Worm (Caenorhabditis elegans) whole organism, young adult: Measurements from ENCODE around the gene D1014.6.

ENCODE experiments used
- B0035.1 ChIP-seq: sonication (generic microtip); optimal IDR thresholded peaks from 2 replicates; lab custom pipeline; 2016; ENCODE audit warnings: missing genetic modification characterization, mild to moderate bottlenecking, missing compliant biosample characterization, missing genotype, missing genetic modification reagents
- F23B12.7 ChIP-seq: sonication (generic microtip); optimal IDR thresholded peaks from 2 replicates; lab custom pipeline; 2017; ENCODE audit warnings: missing genetic modification characterization, mild to moderate bottlenecking, missing compliant biosample characterization, antibody characterized with exemption, moderate library complexity; ENCODE audit not compliant: insufficient read depth
- F57C9.4 ChIP-seq: sonication (generic microtip); optimal IDR thresholded peaks from 2 replicates; lab custom pipeline; 2017; ENCODE audit warnings: mild to moderate bottlenecking, missing genetic modification characterization, missing compliant biosample characterization
- Y56A3A.18 ChIP-seq: fragments of 200-800 bp; sonication (Bioruptor generic); IDR thresholded peaks from 2 replicates; pipeline ENCODE4 v1.3.6; 2022; ENCODE audit warnings: missing genetic modification reagents, missing genetic modification characterization, missing compliant biosample characterization
- Y95B8A.8 ChIP-seq: fragments of 200-800 bp; sonication (Bioruptor generic); IDR thresholded peaks from 2 replicates; pipeline ENCODE4 v1.3.6; 2022; ENCODE audit warnings: missing genetic modification reagents, missing genetic modification characterization, missing compliant biosample characterization
- attf-6 ChIP-seq: fragments of 200-800 bp; sonication (Bioruptor generic); IDR thresholded peaks from 2 replicates; pipeline ENCODE4 v1.3.6; 2022; ENCODE audit warnings: missing genetic modification reagents, missing genetic modification characterization, missing compliant biosample characterization
- cebp-1 ChIP-seq, 2 experiments: fragments of 200-800 bp in 1 of 2; sonication (Bioruptor generic) in 1 of 2; sonication (generic microtip) in 1 of 2; IDR thresholded peaks in 1 of 2; optimal IDR thresholded peaks in 1 of 2; 2 replicates each; pipeline versions ENCODE4 v1.3.6 to Lab custom; 2017 to 2022; ENCODE audit warnings: missing compliant biosample characterization in 2 of 2, missing genetic modification characterization in 2 of 2, mild to moderate bottlenecking in 1 of 2, missing genetic modification reagents in 1 of 2, moderate library complexity in 1 of 2
- ceh-100 ChIP-seq: fragments of 200-800 bp; sonication (Bioruptor generic); IDR thresholded peaks from 2 replicates; pipeline ENCODE4 v1.3.6; 2022; ENCODE audit warnings: missing genetic modification reagents, missing genetic modification characterization, missing compliant biosample characterization
- ceh-27 ChIP-seq: fragments of 200-800 bp; sonication (Bioruptor generic); optimal IDR thresholded peaks from 2 replicates; lab custom pipeline; 2018; ENCODE audit warnings: mild to moderate bottlenecking, missing genetic modification characterization, moderate library complexity, missing compliant biosample characterization
- chd-7 ChIP-seq: sonication (generic microtip); optimal IDR thresholded peaks from 2 replicates; lab custom pipeline; 2016; ENCODE audit warnings: mild to moderate bottlenecking, missing genetic modification characterization, moderate library complexity, missing compliant biosample characterization
- dox-1 ChIP-seq: fragments of 200-800 bp; sonication (Bioruptor generic); IDR thresholded peaks from 2 replicates; pipeline ENCODE4 v1.3.6; 2022; ENCODE audit warnings: missing genetic modification reagents, missing genetic modification characterization, missing compliant biosample characterization
- dpff-1 ChIP-seq: sonication (generic microtip); optimal IDR thresholded peaks from 2 replicates; lab custom pipeline; 2017; ENCODE audit warnings: mild to moderate bottlenecking, missing genetic modification characterization, missing compliant biosample characterization
- dpl-1 ChIP-seq: fragments of 150-350 bp; optimal IDR thresholded peaks from 2 replicates; lab custom pipeline; 2014; ENCODE audit warnings: missing biosample characterization, missing genetic modification reagents, missing genetic modification characterization
- efl-1 ChIP-seq: fragments of 150-350 bp; optimal IDR thresholded peaks from 2 replicates; lab custom pipeline; 2014; ENCODE audit warnings: missing biosample characterization, missing genetic modification reagents, missing genetic modification characterization
- him-1 ChIP-seq: sonication (generic microtip); optimal IDR thresholded peaks from 2 replicates; lab custom pipeline; 2016; ENCODE audit warnings: missing genotype, missing genetic modification reagents, missing genetic modification characterization, missing compliant biosample characterization
- hlh-12 ChIP-seq: sonication (generic microtip); optimal IDR thresholded peaks from 2 replicates; lab custom pipeline; 2016; ENCODE audit warnings: missing genetic modification characterization, missing compliant biosample characterization
- hmg-20 ChIP-seq: fragments of 200-800 bp; sonication (Bioruptor generic); IDR thresholded peaks from 2 replicates; pipeline ENCODE4 v1.3.6; 2022; ENCODE audit warnings: missing genetic modification reagents, missing genetic modification characterization, missing compliant biosample characterization
- hsf-1 ChIP-seq: fragments of 200-800 bp; sonication (Bioruptor generic); IDR thresholded peaks from 2 replicates; pipeline ENCODE4 v1.3.6; 2022; ENCODE audit warnings: missing genetic modification reagents, missing genetic modification characterization, missing compliant biosample characterization
- lag-1 ChIP-seq: fragments of 200-800 bp; sonication (Bioruptor generic); IDR thresholded peaks from 2 replicates; pipeline ENCODE4 v1.3.6; 2022; ENCODE audit warnings: missing genetic modification reagents, missing genetic modification characterization, missing compliant biosample characterization
- let-607 ChIP-seq, 2 experiments: fragments of 200-800 bp in 1 of 2; sonication (Bioruptor generic) in 1 of 2; sonication (generic microtip) in 1 of 2; optimal IDR thresholded peaks; 2 replicates each; lab custom pipeline; 2016 to 2018; ENCODE audit warnings: mild to moderate bottlenecking in 2 of 2, missing compliant biosample characterization in 2 of 2, missing genetic modification characterization in 2 of 2, moderate library complexity in 2 of 2, missing genotype in 1 of 2
- lin-26 ChIP-seq: fragments of 200-800 bp; sonication (Bioruptor generic); IDR thresholded peaks from 2 replicates; pipeline ENCODE4 v1.3.6; 2022; ENCODE audit warnings: missing genetic modification reagents, missing genetic modification characterization, missing compliant biosample characterization
- madf-3 ChIP-seq: fragments of 200-800 bp; sonication (Bioruptor generic); IDR thresholded peaks from 2 replicates; pipeline ENCODE4 v1.3.6; 2022; ENCODE audit warnings: missing genetic modification reagents, missing genetic modification characterization, missing compliant biosample characterization
- madf-6 ChIP-seq: fragments of 200-800 bp; sonication (Bioruptor generic); IDR thresholded peaks from 2 replicates; pipeline ENCODE4 v1.3.6; 2022; ENCODE audit warnings: missing genetic modification reagents, missing genetic modification characterization, missing compliant biosample characterization
- nfyb-1 ChIP-seq: fragments of 200-800 bp; sonication (Bioruptor generic); IDR thresholded peaks from 2 replicates; pipeline ENCODE4 v1.3.6; 2022; ENCODE audit warnings: missing genetic modification reagents, missing genetic modification characterization, missing compliant biosample characterization
- nhr-120 ChIP-seq: fragments of 200-800 bp; sonication (Bioruptor generic); IDR thresholded peaks from 2 replicates; pipeline ENCODE4 v1.3.6; 2022; ENCODE audit warnings: missing genetic modification characterization, missing compliant biosample characterization
- pbrm-1 ChIP-seq: fragments of 200-800 bp; sonication (Bioruptor generic); IDR thresholded peaks from 2 replicates; pipeline ENCODE4 v1.3.6; 2022; ENCODE audit warnings: missing genetic modification reagents, missing genetic modification characterization, missing compliant biosample characterization
- rcor-1 ChIP-seq: fragments of 200-800 bp; sonication (Bioruptor generic); IDR thresholded peaks from 2 replicates; pipeline ENCODE4 v1.3.6; 2022; ENCODE audit warnings: missing genetic modification reagents, missing genetic modification characterization, missing compliant biosample characterization
- snpc-3.4 ChIP-seq: sonication (generic microtip); optimal IDR thresholded peaks from 2 replicates; lab custom pipeline; 2017; ENCODE audit warnings: missing genetic modification characterization, mild to moderate bottlenecking, missing compliant biosample characterization, antibody characterized with exemption, moderate library complexity, missing genotype, missing genetic modification reagents
- snpc-4 ChIP-seq, 5 experiments: fragments of 150-350 bp in 1 of 5; sonication (generic microtip) in 4 of 5; optimal IDR thresholded peaks; 2 replicates each; lab custom pipeline; 2014 to 2018; ENCODE audit warnings: missing genetic modification characterization in 5 of 5, missing biosample characterization in 3 of 5, antibody characterized with exemption in 2 of 5, mild to moderate bottlenecking in 2 of 5, missing compliant biosample characterization in 2 of 5, missing genotype in 2 of 5, moderate library complexity in 2 of 5, missing genetic modification reagents in 1 of 5
- somi-1 ChIP-seq: fragments of 200-800 bp; sonication (Bioruptor generic); optimal IDR thresholded peaks from 2 replicates; lab custom pipeline; 2018; ENCODE audit warnings: mild to moderate bottlenecking, missing genetic modification characterization, missing compliant biosample characterization
- zim-3 ChIP-seq: sonication (generic microtip); optimal IDR thresholded peaks from 2 replicates; lab custom pipeline; 2017; ENCODE audit warnings: mild to moderate bottlenecking, missing genetic modification characterization, moderate library complexity, missing compliant biosample characterization
- ztf-28 ChIP-seq: fragments of 200-800 bp; sonication (Bioruptor generic); IDR thresholded peaks from 2 replicates; pipeline ENCODE4 v1.3.6; 2022; ENCODE audit warnings: missing genetic modification reagents, missing genetic modification characterization, missing compliant biosample characterization

The D1014.6 gene

DNA sequence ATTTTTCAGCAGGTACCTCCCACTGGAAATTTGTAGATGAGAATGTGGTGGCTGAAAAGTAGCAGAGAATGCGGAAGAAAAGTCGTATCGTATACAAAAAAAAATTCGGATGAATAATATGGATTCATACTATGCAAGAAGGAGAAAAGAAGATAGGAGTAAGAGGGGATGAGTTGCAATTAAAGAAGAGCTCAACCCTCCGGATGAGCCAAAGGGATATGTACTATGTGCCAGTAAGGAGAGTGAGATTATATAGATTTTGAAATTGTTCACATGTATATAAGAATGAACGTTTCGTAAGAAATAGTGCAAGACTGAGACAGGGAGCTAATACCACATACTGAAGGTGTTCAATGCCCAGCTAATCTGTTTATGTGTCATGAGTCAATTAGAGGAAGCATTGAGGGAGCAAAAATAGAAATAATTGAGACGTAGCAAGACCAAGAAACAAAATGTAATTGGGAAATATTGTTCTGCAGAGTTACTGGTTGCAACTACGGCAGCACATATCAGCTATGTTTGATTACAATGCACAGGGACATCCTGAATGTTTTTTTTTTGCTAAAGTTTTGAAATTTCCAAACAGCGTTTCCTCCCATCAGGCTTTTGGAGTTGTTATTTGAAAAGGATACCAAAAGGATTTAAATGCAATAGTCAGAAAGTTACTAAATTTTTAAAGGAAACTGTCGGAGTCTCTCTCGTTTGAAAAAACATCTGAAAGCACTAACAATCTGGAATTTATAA is 47.4 kb downstream of the D1014.6 start, which contains the start of gene F20D6.8:
Gene F20D6.8 (minus strand): TSS at position 51 of the 744 bp plus-strand sequence.
- TF ChIP-seq attf-6 = no peak
- TF ChIP-seq let-607 (tag; optimal IDR thresholded peaks at IDR 0.05; lab: Kevin White, UChicago) = no peak
- TF ChIP-seq F23B12.7 (tag; lab: Kevin White, UChicago) = no peak
- TF ChIP-seq ceh-27 = no peak
- TF ChIP-seq efl-1 (GFP tag; lab: Kevin White, UChicago) = no peak
- no peak for TF ChIP-seq rcor-1 (GFP tag; lab: Robert Waterston, UW)
- TF ChIP-seq B0035.1 (tag; lab: Kevin White, UChicago) = no peak
- no peak for TF ChIP-seq Y95B8A.8 (GFP tag; lab: Robert Waterston, UW)

DNA sequence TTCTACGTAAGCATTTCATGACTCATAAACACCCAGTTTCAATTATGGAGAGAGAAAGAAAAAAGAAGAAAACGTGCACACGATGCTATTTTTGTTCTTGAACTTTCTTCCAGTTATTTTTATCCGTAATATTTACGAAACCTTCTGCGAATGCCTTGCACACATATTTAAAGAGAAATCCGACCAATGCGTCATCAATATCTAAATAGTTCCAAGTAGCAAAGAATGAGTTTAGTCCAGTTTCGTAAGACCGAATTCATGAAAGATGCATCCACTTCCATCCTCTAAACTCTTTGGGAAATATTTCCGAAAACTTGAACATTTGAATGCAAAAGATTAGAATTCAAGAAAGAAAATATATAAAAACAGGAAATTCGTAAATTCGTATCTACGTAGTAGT is 48.2 kb downstream of the D1014.6 start:
- TF ChIP-seq him-1 (tag; lab: Kevin White, UChicago) (no peak), dpff-1 (tag; lab: Kevin White, UChicago) (no peak), pbrm-1 (GFP tag; lab: Robert Waterston, UW) (no peak), Y56A3A.18 (GFP tag; lab: Robert Waterston, UW) (no peak), hlh-12 (tag; lab: Kevin White, UChicago) (no peak), nfyb-1 (GFP tag; lab: Robert Waterston, UW) (no peak), lag-1 (no peak), snpc-3.4 (tag; lab: Kevin White, UChicago) (no peak), hsf-1 (GFP tag; lab: Robert Waterston, UW) (no peak), cebp-1 (GFP tag; IDR thresholded peaks at IDR 0.05; lab: Robert Waterston, UW) (no peak), cebp-1 (tag; optimal IDR thresholded peaks at IDR 0.05; lab: Kevin White, UChicago) (no peak), madf-3 (GFP tag; lab: Robert Waterston, UW) (no peak), dox-1 (GFP tag; lab: Robert Waterston, UW) (no peak), somi-1 (GFP tag; lab: Kevin White, UChicago) (no peak), nhr-120 (GFP tag; lab: Robert Waterston, UW) (no peak), ztf-28 (GFP tag; lab: Robert Waterston, UW) (no peak), snpc-4 (GFP tag; optimal IDR thresholded peaks at IDR 0.05; lab: Kevin White, UChicago) (no peak), snpc-4 (tag; optimal IDR thresholded peaks at IDR 0.05; lab: Kevin White, UChicago) (no peak), chd-7 (tag; lab: Kevin White, UChicago) (no peak), ceh-100 (GFP tag; lab: Robert Waterston, UW) (no peak)

DNA sequence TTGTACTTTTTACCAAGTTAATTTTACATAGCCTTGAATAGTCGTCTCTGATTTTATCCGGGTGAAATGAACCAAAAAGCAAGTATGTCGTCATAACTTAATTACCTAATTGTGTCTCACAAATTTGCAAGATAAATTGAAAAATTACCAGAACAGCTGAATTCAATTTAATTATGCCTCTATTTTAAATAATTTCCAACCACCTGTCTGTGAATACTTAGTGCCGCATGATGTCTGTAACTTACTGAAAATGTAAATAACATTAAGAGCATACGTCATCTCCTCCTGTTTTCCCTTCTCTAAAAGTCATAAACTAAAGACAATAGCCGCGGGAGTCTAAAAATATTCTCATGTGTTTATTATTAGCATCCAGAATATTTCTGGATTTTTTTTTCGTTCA is 49.3 kb downstream of the D1014.6 start:
- no peak for TF ChIP-seq him-1 (tag; lab: Kevin White, UChicago)
- TF ChIP-seq madf-6 (GFP tag; lab: Robert Waterston, UW) = no peak
- TF ChIP-seq dpl-1 = no peak
- no peak for TF ChIP-seq lin-26
- no peak for TF ChIP-seq hmg-20
- no peak for TF ChIP-seq F57C9.4 (tag; lab: Kevin White, UChicago)
- no peak for TF ChIP-seq zim-3 (tag; lab: Kevin White, UChicago)
- TF ChIP-seq, all 124 proteins: peak for 0
